Worm (Caenorhabditis elegans) whole organism, L3 larva: ENCODE results near the gene pqn-57.

Experiments used
- R02D3.7 ChIP-seq: fragments of 150-350 bp; optimal IDR thresholded peaks from 2 replicates; lab custom pipeline; 2014; ENCODE audit warnings: missing biosample characterization, missing genetic modification characterization
- ZK546.5 ChIP-seq: sonication (generic microtip); optimal IDR thresholded peaks from 2 replicates; lab custom pipeline; 2017; ENCODE audit warnings: missing biosample characterization, missing genetic modification characterization
- aly-2 ChIP-seq: fragments of 150-350 bp; optimal IDR thresholded peaks from 2 replicates; lab custom pipeline; 2014; ENCODE audit warnings: missing biosample characterization, missing genetic modification characterization
- ama-1 ChIP-seq: fragments of 150-350 bp; optimal IDR thresholded peaks from 2 replicates; lab custom pipeline; 2018
- ceh-16 ChIP-seq: sonication (generic microtip); optimal IDR thresholded peaks from 2 replicates; lab custom pipeline; 2017; ENCODE audit warnings: missing biosample characterization, missing genetic modification characterization
- ceh-28 ChIP-seq: fragments of 150-350 bp; optimal IDR thresholded peaks from 2 replicates; lab custom pipeline; 2014; ENCODE audit warnings: missing biosample characterization, missing genetic modification reagents, missing genetic modification characterization
- ceh-9 ChIP-seq: sonication (generic microtip); optimal IDR thresholded peaks from 2 replicates; lab custom pipeline; 2018; ENCODE audit warnings: missing biosample characterization, missing genetic modification characterization
- daf-12 ChIP-seq: fragments of 150-350 bp; optimal IDR thresholded peaks from 2 replicates; lab custom pipeline; 2014; ENCODE audit warnings: missing biosample characterization, missing genetic modification reagents, missing genetic modification characterization
- egl-27 ChIP-seq: sonication (generic microtip); optimal IDR thresholded peaks from 4 replicates; lab custom pipeline; 2017; ENCODE audit warnings: missing biosample characterization, missing genetic modification reagents, missing genetic modification characterization
- elt-1 ChIP-seq: fragments of 150-350 bp; optimal IDR thresholded peaks from 2 replicates; lab custom pipeline; 2014; ENCODE audit warnings: missing biosample characterization, missing genetic modification characterization
- elt-2 ChIP-seq: sonication (generic microtip); optimal IDR thresholded peaks from 2 replicates; lab custom pipeline; 2016; ENCODE audit warnings: missing genetic modification reagents, mild to moderate bottlenecking, missing genetic modification characterization, missing compliant biosample characterization
- eor-1 ChIP-seq, 2 experiments: fragments of 150-350 bp; optimal IDR thresholded peaks; 2 replicates each; lab custom pipeline; 2014 to 2018; ENCODE audit warnings: missing biosample characterization in 2 of 2, missing genetic modification characterization in 2 of 2
- fkh-10 ChIP-seq: sonication (generic microtip); optimal IDR thresholded peaks from 2 replicates; lab custom pipeline; 2017; ENCODE audit warnings: missing biosample characterization, missing genetic modification reagents, missing genetic modification characterization
- fkh-2 ChIP-seq: fragments of 150-350 bp; optimal IDR thresholded peaks from 2 replicates; lab custom pipeline; 2014; ENCODE audit warnings: missing biosample characterization, missing genetic modification reagents, missing genetic modification characterization
- fos-1 ChIP-seq: fragments of 150-350 bp; optimal IDR thresholded peaks from 2 replicates; lab custom pipeline; 2014; ENCODE audit warnings: missing biosample characterization, missing genetic modification characterization
- hmg-11 ChIP-seq: sonication (generic microtip); optimal IDR thresholded peaks from 2 replicates; lab custom pipeline; 2016; ENCODE audit warnings: missing genetic modification characterization, missing compliant biosample characterization
- jun-1 ChIP-seq: fragments of 150-350 bp; optimal IDR thresholded peaks from 2 replicates; lab custom pipeline; 2014; ENCODE audit warnings: missing biosample characterization, missing genetic modification reagents, missing genetic modification characterization
- lin-15B ChIP-seq: fragments of 150-350 bp; optimal IDR thresholded peaks from 2 replicates; lab custom pipeline; 2014; ENCODE audit warnings: missing biosample characterization, missing genetic modification characterization
- lin-39 ChIP-seq: fragments of 150-350 bp; optimal IDR thresholded peaks from 2 replicates; lab custom pipeline; 2018; ENCODE audit warnings: missing biosample characterization, missing genetic modification reagents, missing genetic modification characterization
- lsy-12 ChIP-seq: sonication (generic microtip); optimal IDR thresholded peaks from 2 replicates; lab custom pipeline; 2016; ENCODE audit warnings: mild to moderate bottlenecking, missing genetic modification characterization, missing compliant biosample characterization
- mdl-1 ChIP-seq: fragments of 150-350 bp; optimal IDR thresholded peaks from 2 replicates; lab custom pipeline; 2014; ENCODE audit warnings: missing biosample characterization, missing genetic modification characterization
- nfya-1 ChIP-seq: sonication (generic microtip); optimal IDR thresholded peaks from 2 replicates; lab custom pipeline; 2017; ENCODE audit warnings: missing genetic modification characterization, mild to moderate bottlenecking, missing compliant biosample characterization, antibody characterized with exemption, moderate library complexity; ENCODE audit not compliant: insufficient read depth
- nhr-11 ChIP-seq: fragments of 150-350 bp; optimal IDR thresholded peaks from 2 replicates; lab custom pipeline; 2014; ENCODE audit warnings: missing biosample characterization, missing genetic modification characterization
- nhr-12 ChIP-seq: fragments of 150-350 bp; optimal IDR thresholded peaks from 2 replicates; lab custom pipeline; 2014; ENCODE audit warnings: missing biosample characterization, missing genetic modification characterization
- nhr-23 ChIP-seq: fragments of 150-350 bp; optimal IDR thresholded peaks from 2 replicates; lab custom pipeline; 2014; ENCODE audit warnings: missing biosample characterization, missing genetic modification reagents, missing genetic modification characterization
- nhr-237 ChIP-seq: fragments of 150-350 bp; optimal IDR thresholded peaks from 2 replicates; lab custom pipeline; 2014; ENCODE audit warnings: missing biosample characterization, missing genetic modification characterization
- nhr-28 ChIP-seq: fragments of 150-350 bp; optimal IDR thresholded peaks from 2 replicates; lab custom pipeline; 2014; ENCODE audit warnings: missing biosample characterization, missing genetic modification characterization
- nhr-43 ChIP-seq: sonication (generic microtip); optimal IDR thresholded peaks from 2 replicates; lab custom pipeline; 2016; ENCODE audit warnings: mild to moderate bottlenecking, missing genetic modification characterization, missing compliant biosample characterization; ENCODE audit not compliant: poor library complexity, severe bottlenecking
- nhr-67 ChIP-seq: fragments of 150-350 bp; optimal IDR thresholded peaks from 2 replicates; lab custom pipeline; 2014; ENCODE audit warnings: missing biosample characterization, missing genetic modification characterization
- nhr-77 ChIP-seq: fragments of 150-350 bp; optimal IDR thresholded peaks from 2 replicates; lab custom pipeline; 2014; ENCODE audit warnings: missing biosample characterization, missing genetic modification characterization
- pha-4 ChIP-seq: fragments of 150-350 bp; optimal IDR thresholded peaks from 2 replicates; lab custom pipeline; 2014; ENCODE audit warnings: missing biosample characterization, missing genetic modification reagents, missing genetic modification characterization
- pqm-1 ChIP-seq: fragments of 150-350 bp; optimal IDR thresholded peaks from 2 replicates; lab custom pipeline; 2017; ENCODE audit warnings: missing biosample characterization, missing genetic modification characterization, inconsistent platforms
- sea-2 ChIP-seq: fragments of 150-350 bp; sonication (generic microtip); optimal IDR thresholded peaks from 4 replicates; lab custom pipeline; 2014; ENCODE audit warnings: missing biosample characterization, missing genetic modification reagents, missing genetic modification characterization
- skn-1 ChIP-seq: fragments of 150-350 bp; optimal IDR thresholded peaks from 2 replicates; lab custom pipeline; 2014; ENCODE audit warnings: missing biosample characterization, missing genetic modification characterization
- snpc-4 ChIP-seq: fragments of 150-350 bp; optimal IDR thresholded peaks from 2 replicates; lab custom pipeline; 2014; ENCODE audit warnings: missing biosample characterization, missing genetic modification characterization
- tbx-2 ChIP-seq: sonication (generic microtip); optimal IDR thresholded peaks from 2 replicates; lab custom pipeline; 2016; ENCODE audit warnings: mild to moderate bottlenecking, missing genetic modification characterization, missing compliant biosample characterization
- unc-39 ChIP-seq: sonication (generic microtip); optimal IDR thresholded peaks from 4 replicates; lab custom pipeline; 2017; ENCODE audit warnings: missing biosample characterization, missing genetic modification characterization
- zag-1 ChIP-seq: fragments of 150-350 bp; optimal IDR thresholded peaks from 2 replicates; lab custom pipeline; 2014; ENCODE audit warnings: missing biosample characterization, missing genetic modification characterization
- ztf-11 ChIP-seq: fragments of 150-350 bp; optimal IDR thresholded peaks from 2 replicates; lab custom pipeline; 2014; ENCODE audit warnings: missing biosample characterization, missing genetic modification characterization
- ztf-4 ChIP-seq: fragments of 150-350 bp; optimal IDR thresholded peaks from 2 replicates; lab custom pipeline; 2014; ENCODE audit warnings: missing biosample characterization, missing genetic modification characterization

pqn-57 gene

ce11 chrX:8320889-8321288 is at the start of gene pqn-57:
Gene pqn-57, minus strand, starts transcription at chrX:8320989.
- no peak for TF ChIP-seq ZK546.5 (tag; lab: Kevin White, UChicago)
- no peak for TF ChIP-seq tbx-2 (tag; lab: Kevin White, UChicago)
- TF ChIP-seq nhr-77 (tag; lab: Kevin White, UChicago): no peak
- no peak for TF ChIP-seq egl-27 (tag; lab: Kevin White, UChicago)
- no peak for TF ChIP-seq nfya-1 (tag; lab: Kevin White, UChicago)
- no peak for TF ChIP-seq ceh-28
- TF ChIP-seq jun-1 (tag; lab: Kevin White, UChicago): no peak
- TF ChIP-seq nhr-67 (tag; lab: Kevin White, UChicago): no peak
- TF ChIP-seq fkh-10: no peak
- no peak for TF ChIP-seq daf-12 (tag; lab: Kevin White, UChicago)
- no peak for TF ChIP-seq skn-1 (tag; lab: Kevin White, UChicago)
- TF ChIP-seq lin-39 (tag; lab: Kevin White, UChicago): no peak
- no peak for TF ChIP-seq fos-1
- TF ChIP-seq ama-1 (lab: Kevin White, UChicago): no peak
- no peak for TF ChIP-seq aly-2 (tag; lab: Kevin White, UChicago)
- no peak for TF ChIP-seq nhr-11 (tag; lab: Kevin White, UChicago)
- TF ChIP-seq hmg-11 (tag; lab: Kevin White, UChicago): no peak

- peak; percentile 56 for TF ChIP-seq hmg-11 (tag; lab: Kevin White, UChicago)
- no peak for TF ChIP-seq skn-1 (tag; lab: Kevin White, UChicago)
- TF ChIP-seq ceh-16 (tag; lab: Kevin White, UChicago): no peak
- peak; percentile 86 for TF ChIP-seq nfya-1 (tag; lab: Kevin White, UChicago)
- no peak for TF ChIP-seq aly-2 (tag; lab: Kevin White, UChicago)
- no peak for TF ChIP-seq nhr-23 (tag; lab: Kevin White, UChicago)
- TF ChIP-seq lin-39 (tag; lab: Kevin White, UChicago): peak; percentile 63
- TF ChIP-seq pha-4: peak; percentile 80
- TF ChIP-seq tbx-2 (tag; lab: Kevin White, UChicago): peak; percentile 72
- TF ChIP-seq ceh-28: peak; percentile 45
- peak; percentile 3 for TF ChIP-seq egl-27 (tag; lab: Kevin White, UChicago)
- peak; percentile 8 for TF ChIP-seq lsy-12
- no peak for TF ChIP-seq ztf-4 (tag; lab: Kevin White, UChicago)
- no peak for TF ChIP-seq nhr-28 (tag; lab: Kevin White, UChicago)
- no peak for TF ChIP-seq nhr-67 (tag; lab: Kevin White, UChicago)
- no peak for TF ChIP-seq ztf-11
- TF ChIP-seq mdl-1 (tag; lab: Kevin White, UChicago): no peak
- peak; percentile 82 for TF ChIP-seq pqm-1 (tag; lab: Kevin White, UChicago)
- TF ChIP-seq R02D3.7 (tag; lab: Kevin White, UChicago): peak; percentile 42
- no peak for TF ChIP-seq sea-2 (GFP tag; lab: Kevin White, UChicago)
- TF ChIP-seq daf-12 (tag; lab: Kevin White, UChicago): no peak
- TF ChIP-seq snpc-4 (tag; lab: Kevin White, UChicago): peak; percentile 69
- TF ChIP-seq nhr-43 (tag; lab: Kevin White, UChicago): no peak
- TF ChIP-seq lin-15B (tag; lab: Kevin White, UChicago): peak; percentile 64
- no peak for TF ChIP-seq nhr-237
- TF ChIP-seq elt-2 (tag; lab: Kevin White, UChicago): peak; percentile 62
- TF ChIP-seq nhr-77 (tag; lab: Kevin White, UChicago): no peak
- TF ChIP-seq unc-39 (tag; lab: Kevin White, UChicago): no peak
- TF ChIP-seq elt-1 (tag; lab: Kevin White, UChicago): no peak
- TF ChIP-seq ZK546.5 (tag; lab: Kevin White, UChicago): no peak
- no peak for TF ChIP-seq ceh-9
- no peak for TF ChIP-seq eor-1 (tag; optimal IDR thresholded peaks at IDR 0.05; lab: Kevin White, UChicago)
- TF ChIP-seq jun-1 (tag; lab: Kevin White, UChicago): peak; percentile 81
- TF ChIP-seq fkh-2 (tag; lab: Kevin White, UChicago): no peak
Observed at ce11 chrX:8368210-8368609, 47.4 kb upstream of the pqn-57 start.

- no peak for TF ChIP-seq nhr-23 (tag; lab: Kevin White, UChicago)
- TF ChIP-seq ceh-16 (tag; lab: Kevin White, UChicago): no peak
- TF ChIP-seq tbx-2 (tag; lab: Kevin White, UChicago): no peak
- no peak for TF ChIP-seq jun-1 (tag; lab: Kevin White, UChicago)
- TF ChIP-seq ceh-28: no peak
- TF ChIP-seq zag-1 (tag; lab: Kevin White, UChicago): no peak
- no peak for TF ChIP-seq nhr-12
- no peak for TF ChIP-seq nhr-67 (tag; lab: Kevin White, UChicago)
- no peak for TF ChIP-seq unc-39 (tag; lab: Kevin White, UChicago)
Observed at ce11 chrX:8367553-8367952, 46.8 kb upstream of the pqn-57 start, which contains the start of gene F40B5.2. Gene F40B5.2, plus strand, starts transcription at chrX:8367853.
